Fruit fly (Drosophila melanogaster): ENCODE data around the gene CG12011.
A peak's percentile ranks its signal among the peaks of the same experiment; 100 is the strongest.

Gene CG12011

dm6 chr3L:1737898-1738322 is 43.5 kb downstream of the CG12011 start, which contains the start of gene PIG-Wb (continued):
- TF ChIP-seq CG8944 (GFP tag; optimal IDR thresholded peaks at IDR 0.05) = no peak
- TF ChIP-seq Eip74EF (GFP tag; optimal IDR thresholded peaks at IDR 0.05) = no peak
- peak; percentile 49 for TF ChIP-seq Hmr (GFP tag; optimal IDR thresholded peaks at IDR 0.05)
- TF ChIP-seq Fer1 (GFP tag; optimal IDR thresholded peaks at IDR 0.05) = peak; percentile 65
- peak; percentile 93 for TF ChIP-seq grn (GFP tag; optimal IDR thresholded peaks at IDR 0.05)
- TF ChIP-seq ftz-f1 (GFP tag; optimal IDR thresholded peaks at IDR 0.05) = peak; percentile 50
- no peak for TF ChIP-seq pum (GFP tag; optimal IDR thresholded peaks at IDR 0.05)
- peak; percentile 72 for TF ChIP-seq zf30C (GFP tag; optimal IDR thresholded peaks at IDR 0.05)
- TF ChIP-seq H2.0 (GFP tag; IDR thresholded peaks at IDR 0.05) = peak; percentile 21; the same call in 1 of the 2 replicates
- TF ChIP-seq Asciz (GFP tag; optimal IDR thresholded peaks at IDR 0.05) = peak; percentile 50
- peak; percentile 34; the same call in 2 of the 3 replicates for TF ChIP-seq row (GFP tag; IDR thresholded peaks at IDR 0.05)
- TF ChIP-seq CG2120 (GFP tag; optimal IDR thresholded peaks at IDR 0.05) = peak; percentile 20
- TF ChIP-seq unpg (GFP tag; optimal IDR thresholded peaks at IDR 0.05) = peak; percentile 3
- peak; percentile 1 for TF ChIP-seq CG5180 (GFP tag; optimal IDR thresholded peaks at IDR 0.05)
- peak; percentile 88 for TF ChIP-seq exex (tag; optimal IDR thresholded peaks at IDR 0.05)
- peak; percentile 7 for TF ChIP-seq CG8924 (tag; optimal IDR thresholded peaks at IDR 0.05)
- peak; percentile 33 for TF ChIP-seq CG3281 (GFP tag; optimal IDR thresholded peaks at IDR 0.05)
- peak; percentile 27 for TF ChIP-seq CG15269 (tag; optimal IDR thresholded peaks at IDR 0.05)
- TF ChIP-seq CG6689 (GFP tag; IDR thresholded peaks at IDR 0.05) = no peak
- peak; percentile 76; the same call in 1 of the 2 replicates for TF ChIP-seq GATAe (GFP tag; conservative IDR thresholded peaks at IDR 0.05)
- peak; percentile 40; the same call in 1 of the 2 replicates for TF ChIP-seq CG14441 (GFP tag; IDR thresholded peaks at IDR 0.05)
- no peak for TF ChIP-seq CG3407 (GFP tag; optimal IDR thresholded peaks at IDR 0.05)
- TF ChIP-seq hkb (optimal IDR thresholded peaks at IDR 0.05) = no peak
- TF ChIP-seq hkb (GFP tag; IDR thresholded peaks at IDR 0.05) = 0 out of 2 replicates have a peak, but pooled peaks have one; percentile 35
- TF ChIP-seq CG1603 (tag; optimal IDR thresholded peaks at IDR 0.05) = peak; percentile 5
- TF ChIP-seq CG7839 (tag; optimal IDR thresholded peaks at IDR 0.05) = peak; percentile 1
- 0 out of 3 replicates have a peak, but pooled peaks have one; percentile 15 for TF ChIP-seq CG11456 (GFP tag; IDR thresholded peaks at IDR 0.05)
- peak; percentile 98 for TF ChIP-seq sd (tag; optimal IDR thresholded peaks at IDR 0.05)
- TF ChIP-seq CG2202 (tag; optimal IDR thresholded peaks at IDR 0.05) = no peak
- TF ChIP-seq nau (GFP tag; optimal IDR thresholded peaks at IDR 0.05) = peak; percentile 22
- TF ChIP-seq seq (GFP tag; IDR thresholded peaks at IDR 0.05) = 0 out of 2 replicates have a peak, but pooled peaks have one; percentile 21
- TF ChIP-seq CG18599 (GFP tag; optimal IDR thresholded peaks at IDR 0.05) = peak; percentile 77
- peak; percentile 95 for TF ChIP-seq lab (GFP tag; optimal IDR thresholded peaks at IDR 0.05)
- peak; percentile 90 for TF ChIP-seq mirr (GFP tag; optimal IDR thresholded peaks at IDR 0.05)
- TF ChIP-seq CG12299 (tag; optimal IDR thresholded peaks at IDR 0.05) = peak; percentile 18
- TF ChIP-seq CG12769 (tag; optimal IDR thresholded peaks at IDR 0.05) = peak; percentile 50
- TF ChIP-seq CG6254 (GFP tag; optimal IDR thresholded peaks at IDR 0.05) = no peak
- peak; percentile 45 for TF ChIP-seq Med (GFP tag)
- no peak for TF ChIP-seq NFAT (GFP tag; IDR thresholded peaks at IDR 0.05)
- TF ChIP-seq CG5953 (GFP tag; IDR thresholded peaks at IDR 0.05) = 0 out of 2 replicates have a peak, but pooled peaks have one; percentile 7
- TF ChIP-seq CG10543 (GFP tag; optimal IDR thresholded peaks at IDR 0.05) = peak; percentile 82
- peak; percentile 24 for TF ChIP-seq wek (GFP tag; optimal IDR thresholded peaks at IDR 0.05)
- peak; percentile 48 for TF ChIP-seq Meics (GFP tag; optimal IDR thresholded peaks at IDR 0.05)
- peak; percentile 35 for TF ChIP-seq caup (GFP tag; optimal IDR thresholded peaks at IDR 0.05; ENCODE audit: severe bottlenecking)
- TF ChIP-seq Hr51 (GFP tag; optimal IDR thresholded peaks at IDR 0.05) = peak in 1 of 2 experiments; percentile 26
- TF ChIP-seq sug (tag; optimal IDR thresholded peaks at IDR 0.05) = peak; percentile 79
- TF ChIP-seq CG13296 (GFP tag; optimal IDR thresholded peaks at IDR 0.05) = peak; percentile 54
- TF ChIP-seq CG34376 (GFP tag; optimal IDR thresholded peaks at IDR 0.05) = peak; percentile 91
- peak; percentile 18 for TF ChIP-seq CG11504 (tag; optimal IDR thresholded peaks at IDR 0.05)
